Worm (Caenorhabditis elegans): ENCODE results near the gene C05D11.8.
A peak's percentile ranks its signal among the peaks of the same experiment; 100 is the strongest.

Gene C05D11.8

ce11 chrIII:6374947-6375415, 52.1 kb downstream of the C05D11.8 start, which contains the start of the genes rps-13 and nfx-1 (continued):
- TF ChIP-seq lir-3 (tag; optimal IDR thresholded peaks at IDR 0.05; ENCODE audit: poor library complexity) (peak; percentile 65), nhr-77 (tag; optimal IDR thresholded peaks at IDR 0.05) (peak; percentile 56), Y116A8C.19 (tag; optimal IDR thresholded peaks at IDR 0.05; ENCODE audit: borderline replicate concordance) (no peak), nhr-47 (tag; optimal IDR thresholded peaks at IDR 0.05) (peak; percentile 81), xbp-1 (tag; optimal IDR thresholded peaks at IDR 0.05) (peak; percentile 71), fkh-10 (GFP tag; optimal IDR thresholded peaks at IDR 0.05) (peak; percentile 10), tlp-1 (tag; optimal IDR thresholded peaks at IDR 0.05) (no peak), pax-3 (tag; optimal IDR thresholded peaks at IDR 0.05) (peak; percentile 50), elt-3 (tag; optimal IDR thresholded peaks at IDR 0.05) (peak in 2 of 6 experiments; percentile 43 to 63)

ce11 chrIII:6373850-6374474, 53.1 kb downstream of the C05D11.8 start:
- peak; percentile 42 for TF ChIP-seq aly-2 (tag; optimal IDR thresholded peaks at IDR 0.05)
- peak; percentile 8 for TF ChIP-seq fos-1 (tag; optimal IDR thresholded peaks at IDR 0.05)
- no peak for TF ChIP-seq dsc-1 (tag; optimal IDR thresholded peaks at IDR 0.05)
- no peak for TF ChIP-seq hpl-2 (GFP tag; optimal IDR thresholded peaks at IDR 0.05)
- no peak for TF ChIP-seq elt-3 (tag; optimal IDR thresholded peaks at IDR 0.05)
- no peak for TF ChIP-seq C16A3.4 (tag; optimal IDR thresholded peaks at IDR 0.05)
- peak in 1 of 2 experiments; percentile 71 for TF ChIP-seq lsy-2 (tag; optimal IDR thresholded peaks at IDR 0.05)
- TF ChIP-seq snpc-4 (tag; optimal IDR thresholded peaks at IDR 0.05), result no peak
- no peak for TF ChIP-seq pqm-1 (tag; optimal IDR thresholded peaks at IDR 0.05)
- TF ChIP-seq ceh-82 (tag; optimal IDR thresholded peaks at IDR 0.05), result no peak
- no peak for TF ChIP-seq nhr-28 (tag; optimal IDR thresholded peaks at IDR 0.05)
- no peak for TF ChIP-seq efl-1 (optimal IDR thresholded peaks at IDR 0.05)
- TF ChIP-seq efl-1 (GFP tag; optimal IDR thresholded peaks at IDR 0.05 in 1 of 2), result peak in 1 of 2 experiments; percentile 85
- TF ChIP-seq unc-130 (tag; optimal IDR thresholded peaks at IDR 0.05), result no peak
- TF ChIP-seq blmp-1 (tag; optimal IDR thresholded peaks at IDR 0.05), result no peak
- peak; percentile 0 for TF ChIP-seq nhr-77 (tag; optimal IDR thresholded peaks at IDR 0.05)
- TF ChIP-seq nhr-85 (tag), result peak; percentile 42
- no peak for TF ChIP-seq ceh-88 (GFP tag; IDR thresholded peaks at IDR 0.05)

Data from whole organism, L1 larva.